Worm (Caenorhabditis elegans) whole organism, L4 larva: ENCODE data around the gene srr-8.

ENCODE experiments used
- F49E8.2 ChIP-seq: sonication (generic microtip); optimal IDR thresholded peaks from 2 replicates; lab custom pipeline; 2016; ENCODE audit warnings: missing compliant biosample characterization, mild to moderate bottlenecking, missing genetic modification characterization, borderline replicate concordance
- Y105C5A.15 ChIP-seq: fragments of 200-800 bp; sonication (Bioruptor generic); IDR thresholded peaks from 2 replicates; pipeline ENCODE4 v1.3.6; 2022; ENCODE audit warnings: missing genetic modification characterization, missing compliant biosample characterization
- aha-1 ChIP-seq: fragments of 150-350 bp; peaks from one replicate; lab custom pipeline; 2014; ENCODE audit warnings: missing biosample characterization, missing genetic modification characterization
- ceh-20 ChIP-seq: fragments of 200-800 bp; sonication (Bioruptor generic); IDR thresholded peaks from 2 replicates; pipeline ENCODE4 v1.3.6; 2022; ENCODE audit warnings: missing genetic modification reagents, missing genetic modification characterization, missing compliant biosample characterization
- ceh-28 ChIP-seq: fragments of 150-350 bp; optimal IDR thresholded peaks from 2 replicates; lab custom pipeline; 2014; ENCODE audit warnings: missing biosample characterization, missing genetic modification reagents, missing genetic modification characterization
- ceh-32 ChIP-seq: sonication (generic microtip); optimal IDR thresholded peaks from 2 replicates; lab custom pipeline; 2016; ENCODE audit warnings: mild to moderate bottlenecking, missing genetic modification characterization, missing compliant biosample characterization; ENCODE audit not compliant: poor library complexity
- dmd-6 ChIP-seq: fragments of 200-800 bp; sonication (Bioruptor generic); IDR thresholded peaks from 2 replicates; pipeline ENCODE4 v1.3.6; 2022; ENCODE audit warnings: missing genetic modification reagents, missing genetic modification characterization, missing compliant biosample characterization
- dmd-8 ChIP-seq: fragments of 200-800 bp; sonication (Bioruptor generic); IDR thresholded peaks from 2 replicates; pipeline ENCODE4 v1.3.6; 2022; ENCODE audit warnings: missing genetic modification characterization, missing compliant biosample characterization
- egl-43 ChIP-seq: fragments of 200-800 bp; sonication (Bioruptor generic); IDR thresholded peaks from 2 replicates; pipeline ENCODE4 v1.3.6; 2022; ENCODE audit warnings: missing genetic modification reagents, missing genetic modification characterization, missing compliant biosample characterization
- hlh-30 ChIP-seq: sonication (generic microtip); optimal IDR thresholded peaks from 2 replicates; lab custom pipeline; 2017; ENCODE audit warnings: antibody characterized with exemption, mild to moderate bottlenecking, missing genetic modification characterization, missing compliant biosample characterization; ENCODE audit not compliant: insufficient read depth
- hmg-1.1 ChIP-seq: fragments of 200-800 bp; sonication (Bioruptor generic); IDR thresholded peaks from 2 replicates; pipeline ENCODE4 v1.3.6; 2022; ENCODE audit warnings: missing genetic modification reagents, missing genetic modification characterization, missing compliant biosample characterization
- jun-1 ChIP-seq: fragments of 150-350 bp; optimal IDR thresholded peaks from 2 replicates; lab custom pipeline; 2014; ENCODE audit warnings: missing biosample characterization, missing genetic modification reagents, missing genetic modification characterization
- lin-29 ChIP-seq: fragments of 200-800 bp; sonication (Bioruptor generic); IDR thresholded peaks from 2 replicates; pipeline ENCODE4 v1.3.6; 2022; ENCODE audit warnings: missing genetic modification reagents, missing genetic modification characterization, missing compliant biosample characterization
- lin-38 ChIP-seq: fragments of 200-800 bp; sonication (Bioruptor generic); IDR thresholded peaks from 2 replicates; pipeline ENCODE4 v1.3.6; 2022; ENCODE audit warnings: missing genetic modification reagents, missing genetic modification characterization, missing compliant biosample characterization
- madf-5 ChIP-seq, 2 experiments: fragments of 200-800 bp; sonication (Bioruptor generic); IDR thresholded peaks; 2 replicates each; pipeline ENCODE4 v1.3.6; 2022; ENCODE audit warnings: missing compliant biosample characterization in 2 of 2, missing genetic modification characterization in 2 of 2
- mep-1 ChIP-seq: fragments of 150-350 bp; sonication (generic microtip); optimal IDR thresholded peaks from 3 replicates; lab custom pipeline; 2014; ENCODE audit warnings: missing biosample characterization, missing genetic modification characterization
- mes-2 ChIP-seq: sonication (generic microtip); optimal IDR thresholded peaks from 2 replicates; lab custom pipeline; 2016; ENCODE audit warnings: missing genotype, mild to moderate bottlenecking, missing genetic modification characterization, missing compliant biosample characterization; ENCODE audit not compliant: poor library complexity, severe bottlenecking
- mxl-2 ChIP-seq: fragments of 200-800 bp; sonication (Bioruptor generic); conservative IDR thresholded peaks from 2 replicates; pipeline ENCODE4 v1.3.6; 2022; ENCODE audit warnings: missing genetic modification reagents, missing genetic modification characterization, missing compliant biosample characterization
- nhr-102 ChIP-seq: sonication (generic microtip); optimal IDR thresholded peaks from 2 replicates; lab custom pipeline; 2016; ENCODE audit warnings: mild to moderate bottlenecking, missing genetic modification characterization, moderate library complexity, missing compliant biosample characterization
- nhr-11 ChIP-seq: fragments of 150-350 bp; optimal IDR thresholded peaks from 2 replicates; lab custom pipeline; 2014; ENCODE audit warnings: missing biosample characterization, missing genetic modification characterization
- nhr-48 ChIP-seq: sonication (generic microtip); optimal IDR thresholded peaks from 2 replicates; lab custom pipeline; 2016; ENCODE audit warnings: mild to moderate bottlenecking, missing genetic modification characterization, missing compliant biosample characterization
- nhr-6 ChIP-seq: fragments of 150-350 bp; optimal IDR thresholded peaks from 2 replicates; lab custom pipeline; 2014; ENCODE audit warnings: missing biosample characterization, missing genetic modification characterization
- rbr-2 ChIP-seq: sonication (generic microtip); optimal IDR thresholded peaks from 2 replicates; lab custom pipeline; 2016; ENCODE audit warnings: missing genotype, missing genetic modification characterization, missing compliant biosample characterization
- set-16 ChIP-seq: fragments of 200-800 bp; sonication (Bioruptor generic); IDR thresholded peaks from 2 replicates; pipeline ENCODE4 v1.3.6; 2022; ENCODE audit warnings: missing genetic modification reagents, missing genetic modification characterization, missing compliant biosample characterization
- unc-39 ChIP-seq: sonication (generic microtip); optimal IDR thresholded peaks from 2 replicates; lab custom pipeline; 2017; ENCODE audit warnings: missing biosample characterization, missing genetic modification characterization
- unc-62 ChIP-seq, 3 experiments: fragments of 150-350 bp in 1 of 3; sonication (generic microtip); optimal IDR thresholded peaks in 2 of 3; peaks in 1 of 3; 1 replicate in 1 of 3; 2 replicates in 2 of 3; lab custom pipeline; 2014 to 2017; ENCODE audit warnings: missing biosample characterization in 3 of 3, missing genetic modification characterization in 3 of 3, missing genetic modification reagents in 3 of 3, missing genotype in 1 of 3
- vab-7 ChIP-seq: fragments of 200-800 bp; sonication (Bioruptor generic); IDR thresholded peaks from 2 replicates; pipeline ENCODE4 v1.3.6; 2022; ENCODE audit warnings: missing genetic modification reagents, missing genetic modification characterization, missing compliant biosample characterization
- zag-1 ChIP-seq: fragments of 150-350 bp; optimal IDR thresholded peaks from 2 replicates; lab custom pipeline; 2014; ENCODE audit warnings: missing biosample characterization, missing genetic modification characterization
- zfp-3 ChIP-seq: fragments of 200-800 bp; sonication (Bioruptor generic); conservative IDR thresholded peaks from 2 replicates; pipeline ENCODE4 v1.3.6; 2022; ENCODE audit warnings: missing genetic modification reagents, missing genetic modification characterization, missing compliant biosample characterization
- ztf-11 ChIP-seq: fragments of 150-350 bp; optimal IDR thresholded peaks from 2 replicates; lab custom pipeline; 2014; ENCODE audit warnings: missing biosample characterization, missing genetic modification characterization

Gene srr-8

DNA sequence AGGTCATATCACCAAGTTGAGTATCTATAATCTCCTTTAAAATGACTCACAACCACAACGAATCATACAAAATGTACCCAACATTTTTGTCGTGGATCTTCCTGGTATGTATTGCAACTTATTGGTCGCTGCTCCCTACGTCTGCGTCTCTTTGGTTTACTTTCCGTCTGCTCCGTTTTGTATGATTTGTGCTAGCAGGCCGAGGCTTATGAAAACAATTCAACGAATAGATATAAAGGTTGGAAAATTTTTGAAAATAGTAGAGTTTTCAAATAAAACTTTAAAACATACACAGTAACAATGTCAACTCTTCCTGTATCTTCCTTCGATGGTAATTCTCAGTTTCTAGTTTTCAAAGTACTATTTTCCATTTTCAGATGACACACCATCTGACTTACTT is at the start of gene srr-8:
Gene srr-8, plus strand, starts transcription at position 301 of the 400 bp plus-strand sequence.
- peak; percentile 9; the same call in 1 of the 2 replicates for TF ChIP-seq dmd-6
- TF ChIP-seq nhr-6 = no peak
- TF ChIP-seq, all 104 proteins: peak for 1

DNA sequence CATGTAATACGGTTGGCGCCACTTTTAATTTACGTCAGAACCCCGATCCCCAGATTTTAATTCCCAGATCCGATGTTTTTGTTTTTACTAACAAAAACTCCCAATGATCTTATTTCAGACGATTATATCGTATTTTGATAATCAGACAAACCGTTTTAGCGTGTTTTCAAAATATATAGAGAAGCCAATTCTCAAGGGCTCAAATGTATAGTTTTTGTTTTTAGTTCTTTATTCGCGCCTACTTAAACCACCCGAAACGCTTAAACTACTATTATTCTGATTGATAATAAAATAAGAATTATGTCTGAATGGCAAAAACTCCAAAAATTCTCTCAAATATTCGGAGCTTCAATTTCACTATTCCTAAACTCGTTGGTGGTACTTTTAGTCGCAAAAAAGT is 45.0 kb upstream of the srr-8 start, which contains the start of gene str-208:
Gene str-208, plus strand, starts transcription at position 301 of the 400 bp plus-strand sequence.
- TF ChIP-seq mes-2 (no peak), aha-1 (tag; lab: Kevin White, UChicago) (peak; percentile 12), madf-5 (GFP tag; IDR thresholded peaks at IDR 0.05; lab: Robert Waterston, UW) (no peak), ceh-20 (no peak), nhr-6 (no peak)

DNA sequence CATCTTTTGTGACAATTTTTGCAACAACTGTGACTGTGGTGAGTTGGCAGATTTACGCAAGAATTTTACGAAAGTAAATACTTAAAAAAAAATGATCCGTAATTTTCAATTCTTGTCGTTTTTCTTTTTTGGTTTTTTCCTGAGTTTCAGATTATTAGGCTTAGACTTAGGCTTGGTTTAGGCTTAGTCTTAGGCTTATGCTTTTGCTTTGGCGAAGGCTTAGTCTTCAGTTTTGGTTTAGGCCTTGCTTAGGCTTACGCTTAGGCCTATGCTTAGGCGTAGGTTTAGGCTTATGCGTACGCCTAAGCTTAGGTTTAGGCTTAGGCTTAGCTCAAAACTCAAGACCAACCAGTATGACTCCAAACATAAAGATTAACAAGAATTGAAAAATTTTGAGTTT is 43.9 kb upstream of the srr-8 start:
- TF ChIP-seq lin-38 (GFP tag; lab: Robert Waterston, UW) (no peak), aha-1 (tag; lab: Kevin White, UChicago) (peak; percentile 94)
- TF ChIP-seq, all 104 proteins: peak for 1

- peak; percentile 57 for TF ChIP-seq set-16 (GFP tag; lab: Robert Waterston, UW)
- TF ChIP-seq Y105C5A.15 = no peak
- no peak for TF ChIP-seq jun-1
- TF ChIP-seq, all 104 proteins: peak for 1
Observed at ce11 chrV:4960686-4961085, 40.8 kb upstream of the srr-8 start.

DNA sequence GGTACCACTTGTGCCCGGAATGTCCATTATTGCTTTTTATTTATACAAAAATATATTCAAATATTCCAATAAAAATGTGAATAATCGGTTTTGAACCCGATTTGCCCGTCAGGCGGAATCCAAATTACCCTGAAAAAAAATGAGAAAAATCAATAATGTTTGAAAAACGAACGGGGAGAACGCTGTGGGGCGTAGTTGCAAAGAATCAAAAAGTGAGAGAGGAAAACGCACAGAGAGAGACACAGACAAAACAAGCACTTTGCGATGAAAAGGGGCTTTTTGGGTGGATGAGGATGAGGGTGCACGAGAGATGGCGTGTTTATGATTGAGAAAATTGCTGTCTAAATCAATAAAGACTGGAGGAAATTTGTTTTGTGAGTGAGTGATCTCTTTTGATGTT is 38.5 kb upstream of the srr-8 start, which contains the start of gene tam-1:
Gene tam-1, minus strand, starts transcription at position 135 of the 400 bp plus-strand sequence.
- peak; percentile 42 for TF ChIP-seq mes-2
- no peak for TF ChIP-seq egl-43 (GFP tag; lab: Robert Waterston, UW)
- no peak for TF ChIP-seq zag-1 (tag; lab: Kevin White, UChicago)
- TF ChIP-seq unc-62 (GFP tag; optimal IDR thresholded peaks at IDR 0.05 in 1 of 2; lab: Kevin White, UChicago) = no peak
- TF ChIP-seq unc-62 (tag; optimal IDR thresholded peaks at IDR 0.05; lab: Kevin White, UChicago) = no peak
- no peak for TF ChIP-seq ceh-32 (tag; lab: Kevin White, UChicago)
- TF ChIP-seq mep-1 (tag; lab: Kevin White, UChicago) = peak; percentile 3
- no peak for TF ChIP-seq jun-1
- TF ChIP-seq hlh-30 (tag; lab: Kevin White, UChicago) = peak; percentile 3
- no peak for TF ChIP-seq vab-7 (GFP tag; lab: Robert Waterston, UW)
- no peak for TF ChIP-seq nhr-48 (tag; lab: Kevin White, UChicago)
- TF ChIP-seq lin-29 (GFP tag; lab: Robert Waterston, UW) = no peak
- no peak for TF ChIP-seq ztf-11 (tag; lab: Kevin White, UChicago)
- peak; percentile 14 for TF ChIP-seq ceh-28 (tag; lab: Kevin White, UChicago)
- peak; percentile 48; the same call in 1 of the 2 replicates for TF ChIP-seq hmg-1.1 (GFP tag; lab: Robert Waterston, UW)
- TF ChIP-seq unc-39 = no peak
- TF ChIP-seq nhr-11 (tag; lab: Kevin White, UChicago) = no peak

DNA sequence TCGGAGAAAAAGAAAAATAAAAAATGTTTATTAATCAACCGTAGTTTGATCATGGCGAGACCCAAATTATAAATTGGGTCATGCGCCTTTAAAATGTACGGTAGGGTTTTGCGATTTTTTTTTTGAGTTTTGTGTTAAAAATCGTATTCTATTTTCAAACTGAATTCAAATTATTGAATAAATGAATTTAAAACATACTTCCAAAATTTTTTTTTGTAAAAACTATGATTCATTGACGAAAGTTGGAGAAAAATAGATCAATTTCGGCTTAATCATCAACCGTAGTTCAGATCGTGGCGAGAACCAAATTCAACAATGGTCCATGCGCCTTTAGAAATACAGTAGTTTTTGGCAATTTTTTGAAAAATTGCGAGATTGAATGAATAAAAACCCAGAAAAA is 37.9 kb upstream of the srr-8 start:
- TF ChIP-seq lin-38 (GFP tag; lab: Robert Waterston, UW) = peak; percentile 36; the same call in 1 of the 2 replicates
- peak; percentile 76 for TF ChIP-seq F49E8.2 (tag; lab: Kevin White, UChicago)
- TF ChIP-seq mxl-2 (GFP tag; lab: Robert Waterston, UW) = no peak

ce11 chrV:4964020-4964635 is 37.4 kb upstream of the srr-8 start:
- peak; percentile 31; the same call in 1 of the 2 replicates for TF ChIP-seq egl-43 (GFP tag; lab: Robert Waterston, UW)
- TF ChIP-seq set-16 (GFP tag; lab: Robert Waterston, UW) = peak; percentile 63
- TF ChIP-seq rbr-2 (tag; lab: Kevin White, UChicago) = peak; percentile 0
- TF ChIP-seq zfp-3 (GFP tag; lab: Robert Waterston, UW) = no peak
- TF ChIP-seq nhr-102 = no peak
- peak; percentile 49; the same call in 1 of the 2 replicates for TF ChIP-seq dmd-8 (GFP tag; lab: Robert Waterston, UW)
